Worm (Caenorhabditis elegans) whole organism, late embryonic: ENCODE data around the gene T04B8.1.

Experiments used
- K02D7.2 ChIP-seq: sonication (generic microtip); optimal IDR thresholded peaks from 2 replicates; lab custom pipeline; 2017; ENCODE audit warnings: mild to moderate bottlenecking, missing genetic modification characterization, missing compliant biosample characterization
- ama-1 ChIP-seq: fragments of 150-350 bp; optimal IDR thresholded peaks from 2 replicates; lab custom pipeline; 2014
- ceh-45 ChIP-seq: fragments of 200-800 bp; sonication (Bioruptor generic); IDR thresholded peaks from 2 replicates; pipeline ENCODE4 v1.3.6; 2022; ENCODE audit warnings: missing genetic modification reagents, missing genetic modification characterization, missing compliant biosample characterization

DNA sequence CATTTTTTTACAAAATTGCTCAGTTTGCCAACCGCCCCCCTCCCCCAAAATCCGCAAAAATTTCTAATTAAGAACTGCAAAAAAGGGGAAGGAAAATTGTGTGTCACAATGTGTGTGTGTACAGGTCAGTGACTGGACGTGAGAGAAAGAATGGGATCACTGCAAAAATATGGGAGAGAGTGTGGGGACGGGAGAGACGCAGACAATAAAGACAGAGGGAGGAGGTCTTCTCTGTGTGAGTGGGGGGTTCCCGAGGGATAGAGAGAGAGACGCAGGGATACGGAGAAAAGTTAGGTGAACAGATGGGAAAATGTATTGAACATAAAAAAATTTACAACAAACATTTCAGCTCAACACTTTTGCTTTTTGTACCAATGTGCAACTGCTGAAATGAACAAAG lies 8.2 kb upstream of the T04B8.1 start:
- no peak for TF ChIP-seq ceh-45 (GFP tag; lab: Robert Waterston, UW)
- TF ChIP-seq K02D7.2 (tag; lab: Kevin White, UChicago) = no peak
- no peak for TF ChIP-seq ama-1 (lab: Kevin White, UChicago)
